Worm (Caenorhabditis elegans) whole organism, L3 larva: ENCODE measurements around the gene C11G10.1.

ENCODE experiments used
- aly-2 ChIP-seq: fragments of 150-350 bp; optimal IDR thresholded peaks from 2 replicates; lab custom pipeline; 2014; ENCODE audit warnings: missing biosample characterization, missing genetic modification characterization
- egl-27 ChIP-seq: sonication (generic microtip); optimal IDR thresholded peaks from 4 replicates; lab custom pipeline; 2017; ENCODE audit warnings: missing biosample characterization, missing genetic modification reagents, missing genetic modification characterization
- elt-3 ChIP-seq, 3 experiments: fragments of 150-350 bp in 1 of 3; sonication (generic microtip) in 2 of 3; optimal IDR thresholded peaks; 2 replicates in 2 of 3; 4 replicates in 1 of 3; lab custom pipeline; 2014 to 2017; ENCODE audit warnings: missing biosample characterization in 3 of 3, missing genetic modification characterization in 3 of 3
- nhr-28 ChIP-seq: fragments of 150-350 bp; optimal IDR thresholded peaks from 2 replicates; lab custom pipeline; 2014; ENCODE audit warnings: missing biosample characterization, missing genetic modification characterization
- nhr-77 ChIP-seq: fragments of 150-350 bp; optimal IDR thresholded peaks from 2 replicates; lab custom pipeline; 2014; ENCODE audit warnings: missing biosample characterization, missing genetic modification characterization
- pqm-1 ChIP-seq: fragments of 150-350 bp; optimal IDR thresholded peaks from 2 replicates; lab custom pipeline; 2017; ENCODE audit warnings: missing biosample characterization, missing genetic modification characterization, inconsistent platforms
- sea-2 ChIP-seq: fragments of 150-350 bp; sonication (generic microtip); optimal IDR thresholded peaks from 4 replicates; lab custom pipeline; 2014; ENCODE audit warnings: missing biosample characterization, missing genetic modification reagents, missing genetic modification characterization
- skn-1 ChIP-seq: fragments of 150-350 bp; optimal IDR thresholded peaks from 2 replicates; lab custom pipeline; 2014; ENCODE audit warnings: missing biosample characterization, missing genetic modification characterization
- tbx-2 ChIP-seq: sonication (generic microtip); optimal IDR thresholded peaks from 2 replicates; lab custom pipeline; 2016; ENCODE audit warnings: mild to moderate bottlenecking, missing genetic modification characterization, missing compliant biosample characterization
- unc-62 ChIP-seq: fragments of 150-350 bp; sonication (generic microtip); optimal IDR thresholded peaks from 4 replicates; lab custom pipeline; 2014; ENCODE audit warnings: missing biosample characterization, missing genetic modification reagents, missing genetic modification characterization
- zag-1 ChIP-seq: fragments of 150-350 bp; optimal IDR thresholded peaks from 2 replicates; lab custom pipeline; 2014; ENCODE audit warnings: missing biosample characterization, missing genetic modification characterization

- TF ChIP-seq unc-62 (no peak), aly-2 (tag; lab: Kevin White, UChicago) (no peak), nhr-28 (no peak), nhr-77 (tag; lab: Kevin White, UChicago) (no peak), tbx-2 (tag; lab: Kevin White, UChicago) (no peak), sea-2 (GFP tag; lab: Kevin White, UChicago) (no peak), elt-3 (tag; optimal IDR thresholded peaks at IDR 0.05; lab: Kevin White, UChicago) (peak in 1 of 3 experiments; percentile 8), pqm-1 (tag; lab: Kevin White, UChicago) (no peak), zag-1 (tag; lab: Kevin White, UChicago) (no peak), egl-27 (no peak), skn-1 (tag; lab: Kevin White, UChicago) (no peak)
Observed at ce11 chrX:15158699-15159312, at the start of gene C11G10.1.
